Worm (Caenorhabditis elegans) whole organism, mixed stage, embryonic: ENCODE data around the gene ttc-4.

ENCODE experiments used
- M03D4.4 ChIP-seq: sonication (generic microtip); optimal IDR thresholded peaks from 2 replicates; lab custom pipeline; 2017; ENCODE audit warnings: mild to moderate bottlenecking, missing genetic modification characterization, missing compliant biosample characterization
- blmp-1 ChIP-seq: fragments of 150-350 bp; optimal IDR thresholded peaks from 2 replicates; lab custom pipeline; 2014; ENCODE audit warnings: missing biosample characterization, missing genetic modification characterization
- ceh-39 ChIP-seq: fragments of 150-350 bp; optimal IDR thresholded peaks from 2 replicates; lab custom pipeline; 2014; ENCODE audit warnings: missing biosample characterization, missing genetic modification characterization
- ceh-43 ChIP-seq: fragments of 200-800 bp; sonication (Bioruptor generic); optimal IDR thresholded peaks from 2 replicates; lab custom pipeline; 2018; ENCODE audit warnings: mild to moderate bottlenecking, missing genetic modification characterization, moderate library complexity, missing compliant biosample characterization
- ceh-83 ChIP-seq: fragments of 200-800 bp; sonication (Bioruptor generic); optimal IDR thresholded peaks from 2 replicates; lab custom pipeline; 2018; ENCODE audit warnings: mild to moderate bottlenecking, missing genetic modification characterization, missing compliant biosample characterization
- ces-1 ChIP-seq: fragments of 150-350 bp; optimal IDR thresholded peaks from 2 replicates; lab custom pipeline; 2014; ENCODE audit warnings: missing biosample characterization, missing genetic modification reagents, missing genetic modification characterization
- drap-1 ChIP-seq: fragments of 200-800 bp; sonication (Bioruptor generic); optimal IDR thresholded peaks from 3 replicates; lab custom pipeline; 2018; ENCODE audit warnings: mild to moderate bottlenecking, missing genetic modification characterization, missing compliant biosample characterization
- elt-1 ChIP-seq: sonication (generic microtip); optimal IDR thresholded peaks from 2 replicates; lab custom pipeline; 2017; ENCODE audit warnings: missing genetic modification characterization, mild to moderate bottlenecking, missing compliant biosample characterization, antibody characterized with exemption, moderate library complexity, borderline replicate concordance; ENCODE audit not compliant: insufficient read depth
- elt-3 ChIP-seq: fragments of 150-350 bp; optimal IDR thresholded peaks from 2 replicates; lab custom pipeline; 2014; ENCODE audit warnings: missing biosample characterization, missing genetic modification characterization
- flh-1 ChIP-seq: fragments of 200-800 bp; sonication (Bioruptor generic); optimal IDR thresholded peaks from 2 replicates; lab custom pipeline; 2018; ENCODE audit warnings: mild to moderate bottlenecking, missing genetic modification characterization, moderate library complexity, missing compliant biosample characterization
- ham-2 ChIP-seq: fragments of 200-800 bp; sonication (Bioruptor generic); optimal IDR thresholded peaks from 2 replicates; lab custom pipeline; 2018; ENCODE audit warnings: mild to moderate bottlenecking, missing genetic modification characterization, missing compliant biosample characterization
- hlh-1 ChIP-seq: fragments of 150-350 bp; optimal IDR thresholded peaks from 2 replicates; lab custom pipeline; 2014; ENCODE audit warnings: missing biosample characterization, missing genetic modification reagents, missing genetic modification characterization
- lin-13 ChIP-seq: fragments of 150-350 bp; optimal IDR thresholded peaks from 2 replicates; lab custom pipeline; 2014; ENCODE audit warnings: missing biosample characterization, missing genetic modification characterization
- lin-32 ChIP-seq: fragments of 200-800 bp; sonication (Bioruptor generic); optimal IDR thresholded peaks from 2 replicates; lab custom pipeline; 2018; ENCODE audit warnings: mild to moderate bottlenecking, missing genetic modification characterization, missing compliant biosample characterization
- lsy-2 ChIP-seq: fragments of 150-350 bp; optimal IDR thresholded peaks from 2 replicates; lab custom pipeline; 2014; ENCODE audit warnings: missing biosample characterization, missing genetic modification characterization
- mab-5 ChIP-seq: fragments of 150-350 bp; optimal IDR thresholded peaks from 2 replicates; lab custom pipeline; 2014; ENCODE audit warnings: missing biosample characterization, missing genetic modification characterization
- mep-1 ChIP-seq: fragments of 150-350 bp; optimal IDR thresholded peaks from 2 replicates; lab custom pipeline; 2017; ENCODE audit warnings: missing biosample characterization, missing genetic modification reagents, missing genetic modification characterization, inconsistent platforms
- nhr-12 ChIP-seq: fragments of 150-350 bp; optimal IDR thresholded peaks from 2 replicates; lab custom pipeline; 2014; ENCODE audit warnings: missing biosample characterization, missing genetic modification characterization
- nhr-2 ChIP-seq: fragments of 150-350 bp; optimal IDR thresholded peaks from 2 replicates; lab custom pipeline; 2014; ENCODE audit warnings: missing biosample characterization, missing genetic modification characterization
- nhr-237 ChIP-seq: fragments of 150-350 bp; optimal IDR thresholded peaks from 2 replicates; lab custom pipeline; 2014; ENCODE audit warnings: missing biosample characterization, missing genetic modification characterization
- nhr-28 ChIP-seq: fragments of 150-350 bp; optimal IDR thresholded peaks from 2 replicates; lab custom pipeline; 2014; ENCODE audit warnings: missing biosample characterization, missing genetic modification characterization
- nhr-76 ChIP-seq: sonication (generic microtip); optimal IDR thresholded peaks from 2 replicates; lab custom pipeline; 2017; ENCODE audit warnings: missing biosample characterization, missing genetic modification characterization
- pha-4 ChIP-seq: fragments of 150-350 bp; optimal IDR thresholded peaks from 2 replicates; lab custom pipeline; 2018; ENCODE audit warnings: missing biosample characterization, missing genetic modification reagents, missing genetic modification characterization
- sem-2 ChIP-seq: fragments of 200-800 bp; sonication (Bioruptor generic); optimal IDR thresholded peaks from 2 replicates; lab custom pipeline; 2018; ENCODE audit warnings: mild to moderate bottlenecking, missing genetic modification characterization, missing compliant biosample characterization
- sptf-1 ChIP-seq: sonication (generic microtip); optimal IDR thresholded peaks from 2 replicates; lab custom pipeline; 2017; ENCODE audit warnings: mild to moderate bottlenecking, missing genetic modification characterization, moderate library complexity, missing compliant biosample characterization
- tbx-8 ChIP-seq: fragments of 200-800 bp; sonication (Bioruptor generic); optimal IDR thresholded peaks from 2 replicates; lab custom pipeline; 2018; ENCODE audit warnings: mild to moderate bottlenecking, missing genetic modification characterization, moderate library complexity, missing compliant biosample characterization
- unc-120 ChIP-seq: sonication (generic microtip); optimal IDR thresholded peaks from 2 replicates; lab custom pipeline; 2017; ENCODE audit warnings: missing genetic modification characterization, missing compliant biosample characterization; ENCODE audit not compliant: poor library complexity, severe bottlenecking
- unc-39 ChIP-seq: fragments of 150-350 bp; optimal IDR thresholded peaks from 2 replicates; lab custom pipeline; 2014; ENCODE audit warnings: missing biosample characterization, missing genetic modification characterization
- unc-62 ChIP-seq: fragments of 150-350 bp; optimal IDR thresholded peaks from 2 replicates; lab custom pipeline; 2014; ENCODE audit warnings: missing biosample characterization, missing genetic modification reagents, missing genetic modification characterization
- zip-8 ChIP-seq: fragments of 150-350 bp; optimal IDR thresholded peaks from 2 replicates; lab custom pipeline; 2014; ENCODE audit warnings: missing biosample characterization, missing genetic modification characterization
- ztf-11 ChIP-seq: fragments of 150-350 bp; optimal IDR thresholded peaks from 2 replicates; lab custom pipeline; 2014; ENCODE audit warnings: missing biosample characterization, missing genetic modification characterization

ttc-4 gene

ce11 chrII:5578035-5578434, 16.5 kb upstream of the ttc-4 start, which contains the start of gene T25E4.1:
TSS of gene T25E4.1 (plus strand) at chrII:5578335.
- no peak for TF ChIP-seq nhr-2 (tag; lab: Kevin White, UChicago)
- TF ChIP-seq nhr-76 (tag; lab: Kevin White, UChicago), result no peak
- no peak for TF ChIP-seq flh-1 (GFP tag; lab: Kevin White, UChicago)
- TF ChIP-seq ceh-43 (GFP tag; lab: Kevin White, UChicago), result no peak
- no peak for TF ChIP-seq M03D4.4 (tag; lab: Kevin White, UChicago)
- no peak for TF ChIP-seq hlh-1
- no peak for TF ChIP-seq pha-4 (tag; lab: Kevin White, UChicago)
- TF ChIP-seq, all 35 proteins: peak for 0

- TF ChIP-seq lin-13 (tag; lab: Kevin White, UChicago), result no peak
- TF ChIP-seq ham-2 (GFP tag; lab: Kevin White, UChicago), result no peak
- TF ChIP-seq M03D4.4 (tag; lab: Kevin White, UChicago), result no peak
- no peak for TF ChIP-seq nhr-28 (tag; lab: Kevin White, UChicago)
- TF ChIP-seq sptf-1, result no peak
- TF ChIP-seq tbx-8 (GFP tag; lab: Kevin White, UChicago), result no peak
- no peak for TF ChIP-seq unc-62 (GFP tag; lab: Kevin White, UChicago)
- no peak for TF ChIP-seq pha-4 (tag; lab: Kevin White, UChicago)
- no peak for TF ChIP-seq mab-5 (tag; lab: Kevin White, UChicago)
- no peak for TF ChIP-seq ztf-11 (tag; lab: Kevin White, UChicago)
- no peak for TF ChIP-seq blmp-1 (tag; lab: Kevin White, UChicago)
- no peak for TF ChIP-seq unc-120 (tag; lab: Kevin White, UChicago)
- TF ChIP-seq unc-39, result no peak
- TF ChIP-seq hlh-1, result no peak
- no peak for TF ChIP-seq elt-3
These were observed 15.8 kb upstream of the ttc-4 start for ce11 chrII:5578714-5579113.

ce11 chrII:5579236-5579635, 15.3 kb upstream of the ttc-4 start:
- TF ChIP-seq ceh-83 (no peak), pha-4 (tag; lab: Kevin White, UChicago) (peak; percentile 1)
- TF ChIP-seq, all 35 proteins: peak for 1

ce11 chrII:5582309-5582708, 12.2 kb upstream of the ttc-4 start, which contains the start of gene T25E4.2:
TSS of gene T25E4.2 (minus strand) at chrII:5582409.
- TF ChIP-seq lin-32 (GFP tag; lab: Kevin White, UChicago) (no peak), ham-2 (GFP tag; lab: Kevin White, UChicago) (no peak)

- no peak for TF ChIP-seq nhr-237 (tag; lab: Kevin White, UChicago)
- TF ChIP-seq nhr-2 (tag; lab: Kevin White, UChicago), result no peak
- no peak for TF ChIP-seq lsy-2
- no peak for TF ChIP-seq nhr-28 (tag; lab: Kevin White, UChicago)
- no peak for TF ChIP-seq ztf-11 (tag; lab: Kevin White, UChicago)
- no peak for TF ChIP-seq ceh-83
- no peak for TF ChIP-seq lin-32 (GFP tag; lab: Kevin White, UChicago)
- no peak for TF ChIP-seq sem-2 (GFP tag; lab: Kevin White, UChicago)
- TF ChIP-seq nhr-12 (tag; lab: Kevin White, UChicago), result no peak
- TF ChIP-seq flh-1 (GFP tag; lab: Kevin White, UChicago), result no peak
- TF ChIP-seq drap-1 (GFP tag; lab: Kevin White, UChicago), result no peak
- no peak for TF ChIP-seq elt-1 (tag; lab: Kevin White, UChicago)
- no peak for TF ChIP-seq pha-4 (tag; lab: Kevin White, UChicago)
- TF ChIP-seq zip-8 (tag; lab: Kevin White, UChicago), result no peak
- TF ChIP-seq tbx-8 (GFP tag; lab: Kevin White, UChicago), result no peak
- no peak for TF ChIP-seq lin-13 (tag; lab: Kevin White, UChicago)
These were observed 8.7 kb upstream of the ttc-4 start, which contains the start of gene lys-8 for ce11 chrII:5585788-5586187. TSS of gene lys-8 (plus strand) at chrII:5586178.

- no peak for TF ChIP-seq mep-1 (tag; lab: Kevin White, UChicago)
- no peak for TF ChIP-seq sem-2 (GFP tag; lab: Kevin White, UChicago)
- no peak for TF ChIP-seq mab-5 (tag; lab: Kevin White, UChicago)
- no peak for TF ChIP-seq elt-3
- no peak for TF ChIP-seq unc-62 (GFP tag; lab: Kevin White, UChicago)
- TF ChIP-seq nhr-28 (tag; lab: Kevin White, UChicago), result no peak
- no peak for TF ChIP-seq nhr-12 (tag; lab: Kevin White, UChicago)
- TF ChIP-seq unc-120 (tag; lab: Kevin White, UChicago), result no peak
- no peak for TF ChIP-seq ham-2 (GFP tag; lab: Kevin White, UChicago)
- no peak for TF ChIP-seq lin-13 (tag; lab: Kevin White, UChicago)
- no peak for TF ChIP-seq nhr-76 (tag; lab: Kevin White, UChicago)
- TF ChIP-seq blmp-1 (tag; lab: Kevin White, UChicago), result no peak
- TF ChIP-seq ces-1 (GFP tag; lab: Kevin White, UChicago), result no peak
- no peak for TF ChIP-seq ztf-11 (tag; lab: Kevin White, UChicago)
- no peak for TF ChIP-seq ceh-43 (GFP tag; lab: Kevin White, UChicago)
- no peak for TF ChIP-seq lin-32 (GFP tag; lab: Kevin White, UChicago)
- TF ChIP-seq drap-1 (GFP tag; lab: Kevin White, UChicago), result no peak
- no peak for TF ChIP-seq ceh-39 (tag; lab: Kevin White, UChicago)
These were observed 6.7 kb upstream of the ttc-4 start for ce11 chrII:5587794-5588193.
